Worm (Caenorhabditis elegans): ENCODE results near the gene fbxb-48.

- TF ChIP-seq ceh-30 (tag; optimal IDR thresholded peaks at IDR 0.05) (no peak), tbx-7 (tag; optimal IDR thresholded peaks at IDR 0.05) (no peak), unc-3 (GFP tag; conservative IDR thresholded peaks at IDR 0.05) (no peak), unc-3 (tag; optimal IDR thresholded peaks at IDR 0.05) (no peak), ama-1 (optimal IDR thresholded peaks at IDR 0.05) (no peak), sox-4 (tag; optimal IDR thresholded peaks at IDR 0.05) (no peak), pag-3 (tag; optimal IDR thresholded peaks at IDR 0.05; ENCODE audit: borderline replicate concordance) (no peak), ttx-3 (tag; optimal IDR thresholded peaks at IDR 0.05) (no peak), ceh-2 (tag; optimal IDR thresholded peaks at IDR 0.05) (no peak), eyg-1 (tag; optimal IDR thresholded peaks at IDR 0.05) (no peak), ets-4 (tag; optimal IDR thresholded peaks at IDR 0.05) (no peak), pha-4 (tag; optimal IDR thresholded peaks at IDR 0.05) (no peak), ceh-9 (tag; optimal IDR thresholded peaks at IDR 0.05) (no peak), K02D7.2 (tag; optimal IDR thresholded peaks at IDR 0.05) (no peak)
Observed at ce11 chrII:1719153-1719552, at the start of gene fbxb-48.
